5 fruit fly cellular contexts compared by ENCODE assay signal in the genomic region with DNA sequence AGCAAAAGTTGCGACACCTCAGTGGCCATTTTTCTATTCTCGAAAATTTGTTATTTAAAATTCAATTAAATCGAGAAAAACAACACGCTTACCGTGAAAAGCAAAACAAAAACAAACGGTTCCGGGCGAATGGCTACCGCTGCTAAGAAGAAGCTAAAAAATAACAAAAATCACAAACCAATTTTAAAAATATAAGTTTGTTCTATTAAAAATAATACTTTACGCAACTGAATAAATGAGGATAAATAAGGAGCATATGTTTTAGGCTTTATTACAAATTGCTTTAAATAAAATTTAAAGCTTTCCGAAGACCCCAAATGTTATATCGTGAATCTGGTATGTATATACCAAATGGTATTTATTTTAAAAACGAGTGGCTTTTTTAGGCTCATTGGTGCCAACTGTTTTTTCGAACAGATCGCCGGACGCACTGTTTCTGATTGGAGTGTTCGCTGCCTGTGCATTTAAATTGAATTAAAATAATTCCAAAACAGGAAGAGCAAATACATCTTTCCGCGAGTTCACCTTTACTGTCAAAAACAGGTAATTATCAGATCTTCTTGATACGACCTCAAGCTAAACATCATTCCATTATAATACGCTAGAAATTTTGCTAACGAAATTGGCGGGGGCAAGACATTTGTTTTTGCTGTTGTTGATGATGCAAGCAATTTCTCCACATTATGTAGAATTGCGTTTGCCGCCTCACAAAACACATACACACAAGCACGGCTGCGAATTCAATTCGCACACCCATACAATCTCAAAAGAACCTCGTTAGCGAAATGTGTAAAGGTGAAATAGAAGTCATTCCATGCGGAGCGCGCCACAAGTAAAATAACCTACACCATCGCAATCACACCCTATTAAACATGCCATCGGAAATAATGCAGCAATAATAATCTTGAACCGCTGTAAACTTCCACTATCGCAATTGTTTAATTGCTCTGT.
TF ChIP-seq lines count a peak whose summit lies in the region.

Gene Polr3F, minus strand, starts transcription at position 248 of the 951 bp plus-strand sequence.
Gene PyK, plus strand, starts transcription at position 411 of the 951 bp plus-strand sequence.

TF ChIP-seq in whole organism, adult, 20 proteins besides CTCF, POLR2A, EP300 and RAD21 (continued from another document):
- TF ChIP-seq CG12768 (GFP tag; optimal IDR thresholded peaks at IDR 0.05; lab: Kevin White, UChicago) (peak; percentile 37), cnc (optimal IDR thresholded peaks at IDR 0.05; lab: Kevin White, UChicago) (no peak), pad (GFP tag; optimal IDR thresholded peaks at IDR 0.05; lab: Kevin White, UChicago) (peak; percentile 16), Hr96 (GFP tag; optimal IDR thresholded peaks at IDR 0.05; lab: Kevin White, UChicago) (peak; percentile 32)

TF ChIP-seq in whole organism, embryonic, 481 proteins besides CTCF, POLR2A, EP300 and RAD21 (continued from another document and continues in another):
- TF ChIP-seq nerfin-1 (tag; optimal IDR thresholded peaks at IDR 0.05; lab: Kevin White, UChicago) (no peak), CG9727 (GFP tag; optimal IDR thresholded peaks at IDR 0.05; lab: Kevin White, UChicago) (peak; percentile 41), D19B (GFP tag; optimal IDR thresholded peaks at IDR 0.05; lab: Kevin White, UChicago) (peak; percentile 6), HHEX (GFP tag; optimal IDR thresholded peaks at IDR 0.05; lab: Kevin White, UChicago) (peak; percentile 14), pzg (GFP tag; optimal IDR thresholded peaks at IDR 0.05; lab: Kevin White, UChicago) (peak; percentile 60), jigr1 (GFP tag; IDR thresholded peaks at IDR 0.05; lab: Robert Waterston, UW) (no peak), CG18476 (GFP tag; optimal IDR thresholded peaks at IDR 0.05; lab: Kevin White, UChicago) (peak; percentile 24), crp (GFP tag; optimal IDR thresholded peaks at IDR 0.05; lab: Kevin White, UChicago) (peak in 1 of 2 experiments; percentile 65), pros (GFP tag; optimal IDR thresholded peaks at IDR 0.05; lab: Kevin White, UChicago) (no peak), MBD-R2 (GFP tag; IDR thresholded peaks at IDR 0.05; lab: Robert Waterston, UW) (peak; percentile 71; the same call in 1 of the 2 replicates), lola (GFP tag; optimal IDR thresholded peaks at IDR 0.05; lab: Kevin White, UChicago) (no peak), exex (tag; optimal IDR thresholded peaks at IDR 0.05; lab: Kevin White, UChicago) (peak; percentile 10), CG2120 (GFP tag; optimal IDR thresholded peaks at IDR 0.05; lab: Kevin White, UChicago) (peak; percentile 52), CG18262 (tag; optimal IDR thresholded peaks at IDR 0.05; lab: Kevin White, UChicago) (peak; percentile 34), Ets65A (GFP tag; lab: Kevin White, UChicago) (peak; percentile 23), bcd (GFP tag; optimal IDR thresholded peaks at IDR 0.05; lab: Kevin White, UChicago) (no peak), vvl (GFP tag; IDR thresholded peaks at IDR 0.05; lab: Robert Waterston, UW) (peak; percentile 25; the same call in 1 of the 2 replicates), YL-1 (GFP tag; optimal IDR thresholded peaks at IDR 0.05; lab: Kevin White, UChicago) (peak; percentile 51), dm (GFP tag; optimal IDR thresholded peaks at IDR 0.05; lab: Kevin White, UChicago) (peak; percentile 25), bsh (GFP tag; optimal IDR thresholded peaks at IDR 0.05; lab: Kevin White, UChicago) (peak in 1 of 2 experiments; percentile 46), CG8290 (GFP tag; optimal IDR thresholded peaks at IDR 0.05; lab: Kevin White, UChicago) (no peak), CG8290 (tag; optimal IDR thresholded peaks at IDR 0.05; lab: Kevin White, UChicago) (peak in 1 of 2 experiments; percentile 40), Lhr (GFP tag; optimal IDR thresholded peaks at IDR 0.05; lab: Kevin White, UChicago) (peak; percentile 34), CG4617 (GFP tag; optimal IDR thresholded peaks at IDR 0.05; lab: Kevin White, UChicago; ENCODE audit: borderline replicate concordance) (peak; percentile 30), CG16863 (GFP tag; optimal IDR thresholded peaks at IDR 0.05; lab: Kevin White, UChicago) (peak; percentile 3), CG2202 (tag; optimal IDR thresholded peaks at IDR 0.05; lab: Kevin White, UChicago) (peak; percentile 15), CG12155 (GFP tag; optimal IDR thresholded peaks at IDR 0.05; lab: Kevin White, UChicago) (peak; percentile 5), Abd-B (GFP tag; optimal IDR thresholded peaks at IDR 0.05; lab: Kevin White, UChicago) (no peak)

TF ChIP-seq in whole organism, prepupa, 60 proteins besides CTCF, POLR2A, EP300 and RAD21 (continued from another document and continues in another):
- TF ChIP-seq vri (GFP tag; optimal IDR thresholded peaks at IDR 0.05; lab: Kevin White, UChicago): peak; percentile 48
- no peak for TF ChIP-seq CG6792 (GFP tag; optimal IDR thresholded peaks at IDR 0.05; lab: Kevin White, UChicago)
- peak; percentile 46 for TF ChIP-seq esn (GFP tag; optimal IDR thresholded peaks at IDR 0.05; lab: Kevin White, UChicago)
- peak; percentile 41 for TF ChIP-seq CG6276 (GFP tag; optimal IDR thresholded peaks at IDR 0.05; lab: Kevin White, UChicago)
- TF ChIP-seq Hr4 (GFP tag; optimal IDR thresholded peaks at IDR 0.05; lab: Kevin White, UChicago): peak; percentile 49
- no peak for TF ChIP-seq salr (GFP tag; optimal IDR thresholded peaks at IDR 0.05; lab: Kevin White, UChicago)
- TF ChIP-seq CG15336 (GFP tag; IDR thresholded peaks at IDR 0.05; lab: Robert Waterston, UW): peak; percentile 58
- TF ChIP-seq CG8119 (GFP tag; IDR thresholded peaks at IDR 0.05; lab: Robert Waterston, UW): peak; percentile 62; the same call in 2 of the 3 replicates
- TF ChIP-seq Eip93F (GFP tag; optimal IDR thresholded peaks at IDR 0.05; lab: Kevin White, UChicago): no peak
- TF ChIP-seq ss (GFP tag; optimal IDR thresholded peaks at IDR 0.05; lab: Kevin White, UChicago): peak in 1 of 2 experiments; percentile 32
- no peak for TF ChIP-seq Blimp-1 (GFP tag; optimal IDR thresholded peaks at IDR 0.05; lab: Kevin White, UChicago)
- TF ChIP-seq OdsH (GFP tag; optimal IDR thresholded peaks at IDR 0.05; lab: Kevin White, UChicago): peak; percentile 45
- TF ChIP-seq CG7368 (GFP tag; optimal IDR thresholded peaks at IDR 0.05; lab: Kevin White, UChicago): no peak
- TF ChIP-seq CG1621 (tag; optimal IDR thresholded peaks at IDR 0.05; lab: Kevin White, UChicago): peak; percentile 52
- no peak for TF ChIP-seq Sox102F (GFP tag; optimal IDR thresholded peaks at IDR 0.05; lab: Kevin White, UChicago)
- peak; percentile 12 for TF ChIP-seq achi (GFP tag; optimal IDR thresholded peaks at IDR 0.05; lab: Kevin White, UChicago)
- peak; percentile 1 for TF ChIP-seq CG31627 (GFP tag; optimal IDR thresholded peaks at IDR 0.05; lab: Kevin White, UChicago)
- peak; percentile 59 for TF ChIP-seq CG6808 (GFP tag; optimal IDR thresholded peaks at IDR 0.05; lab: Kevin White, UChicago)
- TF ChIP-seq Sox14 (GFP tag; optimal IDR thresholded peaks at IDR 0.05; lab: Kevin White, UChicago): peak; percentile 47
- no peak for TF ChIP-seq CG8319 (GFP tag; optimal IDR thresholded peaks at IDR 0.05; lab: Kevin White, UChicago)
- TF ChIP-seq Hr38 (GFP tag; optimal IDR thresholded peaks at IDR 0.05; lab: Kevin White, UChicago): no peak
- TF ChIP-seq pdm3 (GFP tag; optimal IDR thresholded peaks at IDR 0.05; lab: Kevin White, UChicago): peak; percentile 36
- peak; percentile 57 for TF ChIP-seq svp (GFP tag; lab: Kevin White, UChicago)
- no peak for TF ChIP-seq Sox15 (GFP tag; optimal IDR thresholded peaks at IDR 0.05; lab: Kevin White, UChicago)
- no peak for TF ChIP-seq Gug (GFP tag; IDR thresholded peaks at IDR 0.05; lab: Robert Waterston, UW)
- TF ChIP-seq Ets96B (tag; optimal IDR thresholded peaks at IDR 0.05; lab: Kevin White, UChicago): peak; percentile 51
- TF ChIP-seq Smox (GFP tag; optimal IDR thresholded peaks at IDR 0.05; lab: Kevin White, UChicago): peak; percentile 45
- TF ChIP-seq CG34406 (GFP tag; optimal IDR thresholded peaks at IDR 0.05; lab: Kevin White, UChicago): no peak
- no peak for TF ChIP-seq CG10631 (GFP tag; optimal IDR thresholded peaks at IDR 0.05; lab: Kevin White, UChicago)
- no peak for TF ChIP-seq CG11294 (GFP tag; IDR thresholded peaks at IDR 0.05; lab: Robert Waterston, UW)
- no peak for TF ChIP-seq spab (GFP tag; optimal IDR thresholded peaks at IDR 0.05; lab: Kevin White, UChicago)

TF ChIP-seq in whole organism, pupa, 21 proteins besides CTCF, POLR2A, EP300 and RAD21 (continued from another document):
- TF ChIP-seq EcR (GFP tag; optimal IDR thresholded peaks at IDR 0.05; lab: Kevin White, UChicago) (no peak), CG32121 (GFP tag; IDR thresholded peaks at IDR 0.05; lab: Robert Waterston, UW) (no peak), CG15710 (tag; optimal IDR thresholded peaks at IDR 0.05; lab: Kevin White, UChicago) (peak; percentile 40)

TF ChIP-seq in whole organism, wandering third instar larva, 38 proteins besides CTCF, POLR2A, EP300 and RAD21 (continued from another document):
- TF ChIP-seq Dif (GFP tag; optimal IDR thresholded peaks at IDR 0.05; lab: Kevin White, UChicago; ENCODE audit: partially characterized antibody): no peak
- TF ChIP-seq br (GFP tag; optimal IDR thresholded peaks at IDR 0.05; lab: Kevin White, UChicago): no peak
- no peak for TF ChIP-seq pan (optimal IDR thresholded peaks at IDR 0.05; lab: Kevin White, UChicago)
- TF ChIP-seq Myc (optimal IDR thresholded peaks at IDR 0.05; lab: Kevin White, UChicago): peak; percentile 0
- peak; percentile 14 for TF ChIP-seq OdsH (GFP tag; optimal IDR thresholded peaks at IDR 0.05; lab: Kevin White, UChicago)
- TF ChIP-seq Jra (GFP tag; optimal IDR thresholded peaks at IDR 0.05; lab: Kevin White, UChicago): peak; percentile 19
- TF ChIP-seq tai (GFP tag; optimal IDR thresholded peaks at IDR 0.05; lab: Kevin White, UChicago): no peak
- no peak for TF ChIP-seq Hr78 (GFP tag; optimal IDR thresholded peaks at IDR 0.05; lab: Kevin White, UChicago)
- no peak for TF ChIP-seq Hr83 (GFP tag; optimal IDR thresholded peaks at IDR 0.05; lab: Kevin White, UChicago; ENCODE audit: poor library complexity, severe bottlenecking)
- no peak for TF ChIP-seq brk (GFP tag; optimal IDR thresholded peaks at IDR 0.05; lab: Kevin White, UChicago)
- no peak for TF ChIP-seq Vsx2 (GFP tag; optimal IDR thresholded peaks at IDR 0.05; lab: Kevin White, UChicago; ENCODE audit: partially characterized antibody)
- TF ChIP-seq Hnf4 (GFP tag; optimal IDR thresholded peaks at IDR 0.05; lab: Kevin White, UChicago): peak; percentile 37
- no peak for TF ChIP-seq psq (GFP tag; optimal IDR thresholded peaks at IDR 0.05; lab: Kevin White, UChicago)
- no peak for TF ChIP-seq CG32264 (GFP tag; optimal IDR thresholded peaks at IDR 0.05; lab: Kevin White, UChicago)
- peak; percentile 28 for TF ChIP-seq ey (GFP tag; optimal IDR thresholded peaks at IDR 0.05; lab: Kevin White, UChicago)
- no peak for TF ChIP-seq usp (GFP tag; optimal IDR thresholded peaks at IDR 0.05; lab: Kevin White, UChicago)
- TF ChIP-seq sv (GFP tag; optimal IDR thresholded peaks at IDR 0.05; lab: Kevin White, UChicago): peak; percentile 50
- no peak for TF ChIP-seq GATAd (GFP tag; optimal IDR thresholded peaks at IDR 0.05; lab: Kevin White, UChicago)
- TF ChIP-seq sage (GFP tag; optimal IDR thresholded peaks at IDR 0.05; lab: Kevin White, UChicago): no peak
- TF ChIP-seq foxo (GFP tag; optimal IDR thresholded peaks at IDR 0.05; lab: Kevin White, UChicago): peak in 1 of 2 experiments; percentile 42
TF ChIP-seq in whole organism, wandering third instar larva: peak in this region for 14.
